Fruit fly (Drosophila melanogaster): Measurements from ENCODE around the gene CG9636.

dm6 chr3R:8198320-8198719, 45.3 kb downstream of the CG9636 start:
- no peak for TF ChIP-seq fru (optimal IDR thresholded peaks at IDR 0.05)
- no peak for TF ChIP-seq pan (optimal IDR thresholded peaks at IDR 0.05)
- TF ChIP-seq pan (GFP tag; optimal IDR thresholded peaks at IDR 0.05 in 1 of 2, IDR thresholded peaks at IDR 0.05 in 1 of 2) = no peak
- no peak for TF ChIP-seq Drgx (GFP tag; IDR thresholded peaks at IDR 0.05)
- no peak for TF ChIP-seq Ptx1 (GFP tag; IDR thresholded peaks at IDR 0.05)

All from whole organism, embryonic.